In genomic region chrIV:4807219-4807618, ce11 we compare ENCODE assay signal across 2 worm cellular contexts.
TF ChIP-seq lines count a peak whose summit lies in the region.

TSS of gene H06H21.11 (minus strand) at chrIV:4807319.

TF ChIP-seq in whole organism, L4 larva, 104 proteins besides CTCF, POLR2A, EP300 and RAD21:
- TF ChIP-seq lin-29 (GFP tag; IDR thresholded peaks at IDR 0.05; lab: Robert Waterston, UW) (no peak), fkh-10 (GFP tag; optimal IDR thresholded peaks at IDR 0.05; lab: Kevin White, UChicago) (no peak), aha-1 (tag; lab: Kevin White, UChicago) (peak; percentile 25), duxl-1 (tag; optimal IDR thresholded peaks at IDR 0.05; lab: Kevin White, UChicago; ENCODE audit: poor library complexity) (no peak), F37D6.2 (tag; optimal IDR thresholded peaks at IDR 0.05; lab: Kevin White, UChicago) (no peak), lin-38 (GFP tag; IDR thresholded peaks at IDR 0.05; lab: Robert Waterston, UW) (peak; percentile 35; the same call in 1 of the 2 replicates), nhr-77 (tag; optimal IDR thresholded peaks at IDR 0.05; lab: Kevin White, UChicago) (no peak), pha-4 (GFP tag; IDR thresholded peaks at IDR 0.05; lab: Robert Waterston, UW) (peak; percentile 37; the same call in 1 of the 2 replicates), pha-4 (tag; optimal IDR thresholded peaks at IDR 0.05; lab: Kevin White, UChicago) (no peak), Y5F2A.4 (GFP tag; optimal IDR thresholded peaks at IDR 0.05; lab: Kevin White, UChicago) (no peak), F49E8.2 (tag; optimal IDR thresholded peaks at IDR 0.05; lab: Kevin White, UChicago; ENCODE audit: borderline replicate concordance) (no peak), arid-1 (GFP tag; conservative IDR thresholded peaks at IDR 0.05; lab: Robert Waterston, UW) (no peak)

TF ChIP-seq in whole organism, young adult, 124 proteins besides CTCF, POLR2A, EP300 and RAD21:
- TF ChIP-seq snpc-4 (GFP tag; optimal IDR thresholded peaks at IDR 0.05; lab: Kevin White, UChicago): no peak
- peak in 1 of 4 experiments; percentile 42 for TF ChIP-seq snpc-4 (tag; optimal IDR thresholded peaks at IDR 0.05; lab: Kevin White, UChicago)
- TF ChIP-seq hmg-1.2 (GFP tag; IDR thresholded peaks at IDR 0.05; lab: Robert Waterston, UW): no peak
- TF ChIP-seq hrde-1 (tag; optimal IDR thresholded peaks at IDR 0.05; lab: Kevin White, UChicago; ENCODE audit: borderline replicate concordance): peak; percentile 22
